Worm (Caenorhabditis elegans) whole organism, L2 larva: Measurements from ENCODE around the gene gpx-2.
A peak's percentile ranks its signal among the peaks of the same experiment; 100 is the strongest.

Source experiments
- ZK546.5 ChIP-seq: sonication (generic microtip); optimal IDR thresholded peaks from 2 replicates; lab custom pipeline; 2017; ENCODE audit warnings: missing biosample characterization, missing genetic modification characterization
- ama-1 ChIP-seq: fragments of 150-350 bp; optimal IDR thresholded peaks from 2 replicates; lab custom pipeline; 2018; ENCODE audit warnings: inconsistent platforms
- ceh-16 ChIP-seq: fragments of 150-350 bp; optimal IDR thresholded peaks from 2 replicates; lab custom pipeline; 2014; ENCODE audit warnings: missing biosample characterization, missing genetic modification characterization
- elt-3 ChIP-seq: sonication (generic microtip); optimal IDR thresholded peaks from 2 replicates; lab custom pipeline; 2017; ENCODE audit warnings: missing biosample characterization, missing genetic modification characterization
- lin-39 ChIP-seq: fragments of 150-350 bp; optimal IDR thresholded peaks from 2 replicates; lab custom pipeline; 2014; ENCODE audit warnings: missing biosample characterization, missing genetic modification reagents, missing genetic modification characterization
- nhr-10 ChIP-seq: sonication (generic microtip); optimal IDR thresholded peaks from 2 replicates; lab custom pipeline; 2017; ENCODE audit warnings: missing biosample characterization, missing genetic modification characterization
- nhr-11 ChIP-seq: fragments of 150-350 bp; optimal IDR thresholded peaks from 2 replicates; lab custom pipeline; 2014; ENCODE audit warnings: missing biosample characterization, missing genetic modification characterization
- nhr-23 ChIP-seq: fragments of 150-350 bp; optimal IDR thresholded peaks from 2 replicates; lab custom pipeline; 2014; ENCODE audit warnings: missing biosample characterization, missing genetic modification reagents, missing genetic modification characterization
- nhr-25 ChIP-seq: fragments of 150-350 bp; sonication (generic microtip); optimal IDR thresholded peaks from 3 replicates; lab custom pipeline; 2014; ENCODE audit warnings: missing biosample characterization, missing genetic modification characterization
- sem-4 ChIP-seq: fragments of 150-350 bp; optimal IDR thresholded peaks from 2 replicates; lab custom pipeline; 2014; ENCODE audit warnings: missing biosample characterization, missing genetic modification reagents, missing genetic modification characterization
- unc-39 ChIP-seq: fragments of 150-350 bp; optimal IDR thresholded peaks from 2 replicates; lab custom pipeline; 2014; ENCODE audit warnings: missing biosample characterization, missing genetic modification characterization
- unc-62 ChIP-seq: fragments of 150-350 bp; optimal IDR thresholded peaks from 2 replicates; lab custom pipeline; 2014; ENCODE audit warnings: missing biosample characterization, missing genetic modification reagents, missing genetic modification characterization
- zag-1 ChIP-seq: fragments of 150-350 bp; optimal IDR thresholded peaks from 2 replicates; lab custom pipeline; 2014; ENCODE audit warnings: missing biosample characterization, missing genetic modification characterization

DNA sequence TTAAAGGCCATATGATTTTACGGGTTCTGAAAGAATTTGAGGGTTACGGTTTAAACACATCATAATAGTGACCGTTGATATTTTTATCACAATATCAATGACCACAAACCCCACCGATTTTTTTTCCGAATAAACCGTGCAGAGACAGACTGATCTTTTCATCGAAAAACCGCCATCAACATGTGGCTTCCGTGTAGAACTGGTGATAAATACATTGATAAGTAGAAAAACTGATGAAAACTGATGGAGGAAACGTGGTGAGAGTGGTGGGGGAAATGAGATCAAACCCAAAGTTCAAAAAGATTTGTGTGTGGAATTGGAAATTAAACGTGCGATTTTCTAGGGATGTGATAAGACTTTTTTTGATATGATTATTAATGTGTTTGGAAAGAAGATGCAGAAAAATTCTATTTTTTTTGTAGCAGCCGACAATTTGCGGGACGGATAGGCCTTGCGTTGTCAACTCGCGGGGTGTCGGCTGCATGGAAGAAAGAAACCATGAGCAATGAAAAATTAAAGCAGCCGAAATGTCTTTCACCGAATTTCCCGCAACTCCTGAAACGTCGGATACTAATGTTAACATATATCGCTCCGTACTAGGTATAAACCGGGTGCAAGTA lies 27.9 kb upstream of the gpx-2 start:
- TF ChIP-seq ama-1 (lab: Kevin White, UChicago) (no peak), unc-62 (no peak), elt-3 (tag; lab: Kevin White, UChicago) (no peak), ZK546.5 (tag; lab: Kevin White, UChicago) (no peak), nhr-11 (tag; lab: Kevin White, UChicago) (no peak), zag-1 (no peak), unc-39 (no peak), nhr-23 (tag; lab: Kevin White, UChicago) (no peak), nhr-10 (tag; lab: Kevin White, UChicago) (no peak), nhr-25 (peak; percentile 33), ceh-16 (no peak), sem-4 (no peak), lin-39 (no peak)
